Fruit fly (Drosophila melanogaster): ENCODE data around the gene Stt3A.

Stt3A gene

DNA sequence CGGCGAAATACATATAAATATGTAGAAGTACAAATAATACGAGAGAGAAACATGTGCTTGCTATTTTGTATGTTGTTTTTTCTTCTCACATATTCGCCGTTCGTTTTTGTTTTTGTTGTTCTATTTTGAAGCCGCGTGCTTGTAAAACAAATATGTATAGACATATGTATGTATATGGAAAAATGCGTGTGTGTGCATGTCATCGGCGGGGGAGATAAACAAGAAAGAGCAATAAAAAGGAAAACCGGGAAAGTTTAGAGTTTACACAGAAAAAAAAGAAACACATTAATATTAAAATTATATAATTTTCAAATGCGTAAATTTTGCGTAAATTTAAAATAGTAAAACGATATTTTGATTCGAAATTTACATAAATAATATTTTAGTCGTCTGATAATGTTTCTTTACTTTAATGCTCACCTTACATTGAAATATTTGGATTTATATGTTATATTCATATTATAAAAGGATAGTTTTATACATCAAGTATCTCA is 8.2 kb downstream of the Stt3A start (continued):
- no peak for TF ChIP-seq psq (GFP tag; optimal IDR thresholded peaks at IDR 0.05)
- no peak for TF ChIP-seq pum (GFP tag; optimal IDR thresholded peaks at IDR 0.05)
- no peak for TF ChIP-seq HLHmδ (GFP tag; optimal IDR thresholded peaks at IDR 0.05)
- TF ChIP-seq CG8388 (GFP tag; optimal IDR thresholded peaks at IDR 0.05): peak; percentile 8
- TF ChIP-seq luna (GFP tag; optimal IDR thresholded peaks at IDR 0.05): no peak
- TF ChIP-seq CG2129 (GFP tag; IDR thresholded peaks at IDR 0.05; ENCODE audit: partially characterized antibody): no peak
- TF ChIP-seq Elba2 (GFP tag; optimal IDR thresholded peaks at IDR 0.05): no peak
- peak; percentile 13 for TF ChIP-seq nerfin-1 (tag; optimal IDR thresholded peaks at IDR 0.05)
- no peak for TF ChIP-seq CG17802 (tag; optimal IDR thresholded peaks at IDR 0.05)
- TF ChIP-seq Hey (tag; optimal IDR thresholded peaks at IDR 0.05): no peak
- no peak for TF ChIP-seq CG11398 (GFP tag; optimal IDR thresholded peaks at IDR 0.05)
- peak; percentile 43 for TF ChIP-seq unpg (GFP tag; optimal IDR thresholded peaks at IDR 0.05)
- TF ChIP-seq CG6765 (GFP tag; optimal IDR thresholded peaks at IDR 0.05): no peak
- peak; percentile 39; the same call in 1 of the 2 replicates for TF ChIP-seq CG17328 (GFP tag; IDR thresholded peaks at IDR 0.05)
- TF ChIP-seq CG14050 (GFP tag; IDR thresholded peaks at IDR 0.05): no peak
- TF ChIP-seq ssp (GFP tag; IDR thresholded peaks at IDR 0.05): no peak
- TF ChIP-seq gcm2 (GFP tag; optimal IDR thresholded peaks at IDR 0.05): no peak
- no peak for TF ChIP-seq NC2β (GFP tag; optimal IDR thresholded peaks at IDR 0.05)
- TF ChIP-seq slp2 (GFP tag; optimal IDR thresholded peaks at IDR 0.05): no peak
- TF ChIP-seq dmrt99B (tag; optimal IDR thresholded peaks at IDR 0.05): peak; percentile 52
- TF ChIP-seq Stat92E (GFP tag; optimal IDR thresholded peaks at IDR 0.05): no peak
- TF ChIP-seq stc (GFP tag; IDR thresholded peaks at IDR 0.05): peak; percentile 40; the same call in 1 of the 2 replicates
- no peak for TF ChIP-seq CG14441 (GFP tag; IDR thresholded peaks at IDR 0.05)
- no peak for TF ChIP-seq CTCF (GFP tag; optimal IDR thresholded peaks at IDR 0.05)
- no peak for TF ChIP-seq aop (GFP tag; IDR thresholded peaks at IDR 0.05)
- TF ChIP-seq en (GFP tag; optimal IDR thresholded peaks at IDR 0.05): no peak
- TF ChIP-seq Hand (GFP tag; optimal IDR thresholded peaks at IDR 0.05): no peak
- no peak for TF ChIP-seq CG1529 (GFP tag; optimal IDR thresholded peaks at IDR 0.05)
- TF ChIP-seq crol (GFP tag; IDR thresholded peaks at IDR 0.05): no peak
- no peak for TF ChIP-seq CG10209 (GFP tag; optimal IDR thresholded peaks at IDR 0.05)
- TF ChIP-seq Ptx1 (GFP tag; IDR thresholded peaks at IDR 0.05): no peak
- TF ChIP-seq CG18262 (tag; optimal IDR thresholded peaks at IDR 0.05): peak; percentile 76
- TF ChIP-seq CG3065 (GFP tag; optimal IDR thresholded peaks at IDR 0.05): no peak
- TF ChIP-seq CG11560 (tag; IDR thresholded peaks at IDR 0.05): no peak
- TF ChIP-seq CG18619 (GFP tag; optimal IDR thresholded peaks at IDR 0.05): no peak
- no peak for TF ChIP-seq disco-r (GFP tag; optimal IDR thresholded peaks at IDR 0.05)
- TF ChIP-seq scrt (GFP tag; optimal IDR thresholded peaks at IDR 0.05): no peak
- TF ChIP-seq CG12155 (GFP tag; optimal IDR thresholded peaks at IDR 0.05): no peak
- TF ChIP-seq run (tag; optimal IDR thresholded peaks at IDR 0.05): no peak
- TF ChIP-seq CG30020 (tag; optimal IDR thresholded peaks at IDR 0.05): no peak
- TF ChIP-seq Six4 (GFP tag; optimal IDR thresholded peaks at IDR 0.05): no peak
- no peak for TF ChIP-seq CG1602 (GFP tag; optimal IDR thresholded peaks at IDR 0.05)
- TF ChIP-seq CG6689 (GFP tag; IDR thresholded peaks at IDR 0.05): peak; percentile 33; the same call in 1 of the 2 replicates
- no peak for TF ChIP-seq Hmx (GFP tag; optimal IDR thresholded peaks at IDR 0.05)
- TF ChIP-seq CG6272 (GFP tag; IDR thresholded peaks at IDR 0.05): no peak
- TF ChIP-seq trem (tag; optimal IDR thresholded peaks at IDR 0.05): peak; percentile 15
- no peak for TF ChIP-seq CG3281 (GFP tag; optimal IDR thresholded peaks at IDR 0.05)
- peak; percentile 60; the same call in 1 of the 2 replicates for TF ChIP-seq vvl (GFP tag; IDR thresholded peaks at IDR 0.05)
- TF ChIP-seq Rfx (GFP tag; IDR thresholded peaks at IDR 0.05): no peak; the same call in 1 of the 2 replicates
- TF ChIP-seq CG42726 (GFP tag; IDR thresholded peaks at IDR 0.05; ENCODE audit: partially characterized antibody): no peak
- peak; percentile 39 for TF ChIP-seq CG15696 (tag; optimal IDR thresholded peaks at IDR 0.05)
- no peak for TF ChIP-seq otp (GFP tag; IDR thresholded peaks at IDR 0.05)
